Fruit fly (Drosophila melanogaster): ENCODE measurements around the gene CG33673.
A peak's percentile ranks its signal among the peaks of the same experiment; 100 is the strongest.

CG33673 gene

dm6 chr2L:1911316-1911873, 35.1 kb downstream of the CG33673 start (continued):
- TF ChIP-seq nmo (GFP tag; optimal IDR thresholded peaks at IDR 0.05) (no peak), CG7357 (GFP tag; IDR thresholded peaks at IDR 0.05) (no peak), pita (GFP tag; optimal IDR thresholded peaks at IDR 0.05) (no peak), HmgZ (tag; optimal IDR thresholded peaks at IDR 0.05) (peak; percentile 10), amos (GFP tag; IDR thresholded peaks at IDR 0.05; ENCODE audit: partially characterized antibody) (peak; percentile 4; the same call in 1 of the 2 replicates), sens (GFP tag) (peak; percentile 78), repo (GFP tag; optimal IDR thresholded peaks at IDR 0.05) (no peak), Sox102F (GFP tag; optimal IDR thresholded peaks at IDR 0.05) (peak; percentile 34), Oli (tag; optimal IDR thresholded peaks at IDR 0.05) (no peak), CG8924 (tag; optimal IDR thresholded peaks at IDR 0.05) (peak; percentile 8), fru (optimal IDR thresholded peaks at IDR 0.05) (no peak), so (GFP tag; IDR thresholded peaks at IDR 0.05) (peak; percentile 35; the same call in 1 of the 3 replicates), Tbp (GFP tag; optimal IDR thresholded peaks at IDR 0.05) (no peak), CG6813 (GFP tag; optimal IDR thresholded peaks at IDR 0.05) (peak; percentile 38), Atf6 (GFP tag; IDR thresholded peaks at IDR 0.05) (no peak), grn (GFP tag; optimal IDR thresholded peaks at IDR 0.05) (no peak), CG12299 (tag; optimal IDR thresholded peaks at IDR 0.05) (no peak), D19B (GFP tag; optimal IDR thresholded peaks at IDR 0.05) (no peak), Meics (GFP tag; optimal IDR thresholded peaks at IDR 0.05) (peak; percentile 25), ATbp (GFP tag; optimal IDR thresholded peaks at IDR 0.05) (peak; percentile 45), dati (GFP tag; IDR thresholded peaks at IDR 0.05) (no peak), CG12391 (tag; optimal IDR thresholded peaks at IDR 0.05) (peak; percentile 20), odd (GFP tag; optimal IDR thresholded peaks at IDR 0.05) (peak; percentile 13), CG13287 (GFP tag; IDR thresholded peaks at IDR 0.05; ENCODE audit: partially characterized antibody) (peak; percentile 19; the same call in 1 of the 2 replicates), Mrtf (GFP tag; IDR thresholded peaks at IDR 0.05) (no peak), Dref (GFP tag; IDR thresholded peaks at IDR 0.05) (no peak), sc (optimal IDR thresholded peaks at IDR 0.05) (no peak), sc (GFP tag; optimal IDR thresholded peaks at IDR 0.05) (peak; percentile 10), CG8388 (GFP tag; optimal IDR thresholded peaks at IDR 0.05) (peak; percentile 4), CG6683 (GFP tag; optimal IDR thresholded peaks at IDR 0.05) (no peak), Adf1 (GFP tag; IDR thresholded peaks at IDR 0.05) (peak; percentile 73), CrebB (tag; optimal IDR thresholded peaks at IDR 0.05) (peak; percentile 18), ttk (GFP tag; IDR thresholded peaks at IDR 0.05) (no peak), Dfd (GFP tag; optimal IDR thresholded peaks at IDR 0.05) (no peak), Bdp1 (GFP tag; optimal IDR thresholded peaks at IDR 0.05) (no peak), CG12659 (GFP tag; optimal IDR thresholded peaks at IDR 0.05) (no peak), fd64A (GFP tag; optimal IDR thresholded peaks at IDR 0.05) (peak; percentile 12), vvl (GFP tag; IDR thresholded peaks at IDR 0.05) (peak; percentile 34; the same call in 1 of the 2 replicates), CG8290 (GFP tag; optimal IDR thresholded peaks at IDR 0.05) (no peak), CG8290 (tag; optimal IDR thresholded peaks at IDR 0.05) (no peak), ato (GFP tag; IDR thresholded peaks at IDR 0.05; ENCODE audit: partially characterized antibody) (no peak), CG11504 (tag; optimal IDR thresholded peaks at IDR 0.05) (no peak), Asciz (GFP tag; optimal IDR thresholded peaks at IDR 0.05) (peak; percentile 29), Blimp-1 (GFP tag; optimal IDR thresholded peaks at IDR 0.05) (peak; percentile 45), bcd (GFP tag; optimal IDR thresholded peaks at IDR 0.05) (no peak), Xrp1 (GFP tag; IDR thresholded peaks at IDR 0.05) (peak; percentile 20; the same call in 1 of the 2 replicates)
